Worm (Caenorhabditis elegans) whole organism, mixed stage, embryonic: ENCODE results near the gene kvs-1.

Experiments
- M03D4.4 ChIP-seq: sonication (generic microtip); optimal IDR thresholded peaks from 2 replicates; lab custom pipeline; 2017; ENCODE audit warnings: mild to moderate bottlenecking, missing genetic modification characterization, missing compliant biosample characterization
- bed-3 ChIP-seq: fragments of 200-800 bp; sonication (Bioruptor generic); optimal IDR thresholded peaks from 3 replicates; lab custom pipeline; 2018; ENCODE audit warnings: mild to moderate bottlenecking, missing genetic modification characterization, moderate library complexity, missing compliant biosample characterization
- blmp-1 ChIP-seq: fragments of 150-350 bp; optimal IDR thresholded peaks from 2 replicates; lab custom pipeline; 2014; ENCODE audit warnings: missing biosample characterization, missing genetic modification characterization
- ceh-43 ChIP-seq: fragments of 200-800 bp; sonication (Bioruptor generic); optimal IDR thresholded peaks from 2 replicates; lab custom pipeline; 2018; ENCODE audit warnings: mild to moderate bottlenecking, missing genetic modification characterization, moderate library complexity, missing compliant biosample characterization
- ces-1 ChIP-seq: fragments of 150-350 bp; optimal IDR thresholded peaks from 2 replicates; lab custom pipeline; 2014; ENCODE audit warnings: missing biosample characterization, missing genetic modification reagents, missing genetic modification characterization
- cnd-1 ChIP-seq: fragments of 200-800 bp; sonication (Bioruptor generic); optimal IDR thresholded peaks from 2 replicates; lab custom pipeline; 2018; ENCODE audit warnings: mild to moderate bottlenecking, missing genetic modification characterization, missing compliant biosample characterization
- elt-1 ChIP-seq: sonication (generic microtip); optimal IDR thresholded peaks from 2 replicates; lab custom pipeline; 2017; ENCODE audit warnings: missing genetic modification characterization, mild to moderate bottlenecking, missing compliant biosample characterization, antibody characterized with exemption, moderate library complexity, borderline replicate concordance; ENCODE audit not compliant: insufficient read depth
- elt-3 ChIP-seq: fragments of 150-350 bp; optimal IDR thresholded peaks from 2 replicates; lab custom pipeline; 2014; ENCODE audit warnings: missing biosample characterization, missing genetic modification characterization
- flh-1 ChIP-seq: fragments of 200-800 bp; sonication (Bioruptor generic); optimal IDR thresholded peaks from 2 replicates; lab custom pipeline; 2018; ENCODE audit warnings: mild to moderate bottlenecking, missing genetic modification characterization, moderate library complexity, missing compliant biosample characterization
- ham-2 ChIP-seq: fragments of 200-800 bp; sonication (Bioruptor generic); optimal IDR thresholded peaks from 2 replicates; lab custom pipeline; 2018; ENCODE audit warnings: mild to moderate bottlenecking, missing genetic modification characterization, missing compliant biosample characterization
- hlh-1 ChIP-seq: fragments of 150-350 bp; optimal IDR thresholded peaks from 2 replicates; lab custom pipeline; 2014; ENCODE audit warnings: missing biosample characterization, missing genetic modification reagents, missing genetic modification characterization
- lin-13 ChIP-seq: fragments of 150-350 bp; optimal IDR thresholded peaks from 2 replicates; lab custom pipeline; 2014; ENCODE audit warnings: missing biosample characterization, missing genetic modification characterization
- lsy-2 ChIP-seq: fragments of 150-350 bp; optimal IDR thresholded peaks from 2 replicates; lab custom pipeline; 2014; ENCODE audit warnings: missing biosample characterization, missing genetic modification characterization
- mab-5 ChIP-seq: fragments of 150-350 bp; optimal IDR thresholded peaks from 2 replicates; lab custom pipeline; 2014; ENCODE audit warnings: missing biosample characterization, missing genetic modification characterization
- mep-1 ChIP-seq: fragments of 150-350 bp; optimal IDR thresholded peaks from 2 replicates; lab custom pipeline; 2017; ENCODE audit warnings: missing biosample characterization, missing genetic modification reagents, missing genetic modification characterization, inconsistent platforms
- mls-2 ChIP-seq: sonication (generic microtip); optimal IDR thresholded peaks from 2 replicates; lab custom pipeline; 2016; ENCODE audit warnings: mild to moderate bottlenecking, missing genetic modification characterization, moderate library complexity, missing compliant biosample characterization
- nhr-12 ChIP-seq: fragments of 150-350 bp; optimal IDR thresholded peaks from 2 replicates; lab custom pipeline; 2014; ENCODE audit warnings: missing biosample characterization, missing genetic modification characterization
- nhr-2 ChIP-seq: fragments of 150-350 bp; optimal IDR thresholded peaks from 2 replicates; lab custom pipeline; 2014; ENCODE audit warnings: missing biosample characterization, missing genetic modification characterization
- nhr-237 ChIP-seq: fragments of 150-350 bp; optimal IDR thresholded peaks from 2 replicates; lab custom pipeline; 2014; ENCODE audit warnings: missing biosample characterization, missing genetic modification characterization
- nhr-28 ChIP-seq: fragments of 150-350 bp; optimal IDR thresholded peaks from 2 replicates; lab custom pipeline; 2014; ENCODE audit warnings: missing biosample characterization, missing genetic modification characterization
- nhr-76 ChIP-seq: sonication (generic microtip); optimal IDR thresholded peaks from 2 replicates; lab custom pipeline; 2017; ENCODE audit warnings: missing biosample characterization, missing genetic modification characterization
- pha-4 ChIP-seq: fragments of 150-350 bp; optimal IDR thresholded peaks from 2 replicates; lab custom pipeline; 2018; ENCODE audit warnings: missing biosample characterization, missing genetic modification reagents, missing genetic modification characterization
- sem-2 ChIP-seq: fragments of 200-800 bp; sonication (Bioruptor generic); optimal IDR thresholded peaks from 2 replicates; lab custom pipeline; 2018; ENCODE audit warnings: mild to moderate bottlenecking, missing genetic modification characterization, missing compliant biosample characterization
- snpc-4 ChIP-seq: fragments of 150-350 bp; optimal IDR thresholded peaks from 2 replicates; lab custom pipeline; 2014; ENCODE audit warnings: missing biosample characterization, missing genetic modification characterization
- sptf-1 ChIP-seq: sonication (generic microtip); optimal IDR thresholded peaks from 2 replicates; lab custom pipeline; 2017; ENCODE audit warnings: mild to moderate bottlenecking, missing genetic modification characterization, moderate library complexity, missing compliant biosample characterization
- tbx-8 ChIP-seq: fragments of 200-800 bp; sonication (Bioruptor generic); optimal IDR thresholded peaks from 2 replicates; lab custom pipeline; 2018; ENCODE audit warnings: mild to moderate bottlenecking, missing genetic modification characterization, moderate library complexity, missing compliant biosample characterization
- unc-120 ChIP-seq: sonication (generic microtip); optimal IDR thresholded peaks from 2 replicates; lab custom pipeline; 2017; ENCODE audit warnings: missing genetic modification characterization, missing compliant biosample characterization; ENCODE audit not compliant: poor library complexity, severe bottlenecking
- unc-62 ChIP-seq: fragments of 150-350 bp; optimal IDR thresholded peaks from 2 replicates; lab custom pipeline; 2014; ENCODE audit warnings: missing biosample characterization, missing genetic modification reagents, missing genetic modification characterization
- zip-8 ChIP-seq: fragments of 150-350 bp; optimal IDR thresholded peaks from 2 replicates; lab custom pipeline; 2014; ENCODE audit warnings: missing biosample characterization, missing genetic modification characterization
- ztf-11 ChIP-seq: fragments of 150-350 bp; optimal IDR thresholded peaks from 2 replicates; lab custom pipeline; 2014; ENCODE audit warnings: missing biosample characterization, missing genetic modification characterization

Gene kvs-1

ce11 chrX:7726351-7726750 lies 19.4 kb upstream of the kvs-1 start:
- TF ChIP-seq elt-3 (no peak), nhr-12 (tag; lab: Kevin White, UChicago) (no peak), nhr-2 (tag; lab: Kevin White, UChicago) (no peak), snpc-4 (tag; lab: Kevin White, UChicago) (no peak)

- TF ChIP-seq bed-3 (no peak), ztf-11 (no peak), blmp-1 (tag; lab: Kevin White, UChicago) (no peak), lin-13 (tag; lab: Kevin White, UChicago) (no peak), ham-2 (GFP tag; lab: Kevin White, UChicago) (no peak), elt-3 (no peak), tbx-8 (GFP tag; lab: Kevin White, UChicago) (no peak), snpc-4 (tag; lab: Kevin White, UChicago) (no peak), unc-120 (tag; lab: Kevin White, UChicago) (no peak), zip-8 (tag; lab: Kevin White, UChicago) (no peak), unc-62 (GFP tag; lab: Kevin White, UChicago) (no peak), pha-4 (tag; lab: Kevin White, UChicago) (no peak), flh-1 (GFP tag; lab: Kevin White, UChicago) (no peak), lsy-2 (tag; lab: Kevin White, UChicago) (no peak)
Observed at ce11 chrX:7725615-7726014, 18.7 kb upstream of the kvs-1 start, which contains the start of gene spp-14. Gene spp-14 (plus strand): TSS chrX:7725979.

ce11 chrX:7724099-7724498 lies 17.2 kb upstream of the kvs-1 start:
- TF ChIP-seq M03D4.4 (tag; lab: Kevin White, UChicago), result no peak
- TF ChIP-seq, all 35 proteins: peak for 0

ce11 chrX:7720565-7720964 lies 13.6 kb upstream of the kvs-1 start:
- no peak for TF ChIP-seq elt-1 (tag; lab: Kevin White, UChicago)
- no peak for TF ChIP-seq mab-5 (tag; lab: Kevin White, UChicago)
- TF ChIP-seq bed-3, result no peak
- no peak for TF ChIP-seq pha-4 (tag; lab: Kevin White, UChicago)
- no peak for TF ChIP-seq mep-1
- no peak for TF ChIP-seq nhr-76 (tag; lab: Kevin White, UChicago)
- TF ChIP-seq cnd-1 (tag; lab: Kevin White, UChicago), result no peak
- TF ChIP-seq sptf-1, result no peak
- TF ChIP-seq M03D4.4 (tag; lab: Kevin White, UChicago), result no peak

ce11 chrX:7718972-7719371 lies 12.0 kb upstream of the kvs-1 start, which contains the start of gene K09F5.6:
Gene K09F5.6 (plus strand): TSS chrX:7719272.
- TF ChIP-seq zip-8 (tag; lab: Kevin White, UChicago) (no peak), bed-3 (no peak), ceh-43 (GFP tag; lab: Kevin White, UChicago) (no peak), mab-5 (tag; lab: Kevin White, UChicago) (no peak), blmp-1 (tag; lab: Kevin White, UChicago) (no peak), unc-120 (tag; lab: Kevin White, UChicago) (no peak), ztf-11 (no peak), ham-2 (GFP tag; lab: Kevin White, UChicago) (no peak), nhr-28 (tag; lab: Kevin White, UChicago) (no peak), snpc-4 (tag; lab: Kevin White, UChicago) (no peak), elt-3 (no peak), lsy-2 (tag; lab: Kevin White, UChicago) (no peak), M03D4.4 (tag; lab: Kevin White, UChicago) (no peak), tbx-8 (GFP tag; lab: Kevin White, UChicago) (no peak), nhr-237 (no peak), mls-2 (tag; lab: Kevin White, UChicago) (no peak)
- TF ChIP-seq, all 35 proteins: peak for 0

ce11 chrX:7715463-7715862 lies 8.5 kb upstream of the kvs-1 start:
- TF ChIP-seq unc-120 (tag; lab: Kevin White, UChicago), result peak; percentile 69
- no peak for TF ChIP-seq ces-1 (GFP tag; lab: Kevin White, UChicago)
- TF ChIP-seq blmp-1 (tag; lab: Kevin White, UChicago), result no peak
- peak; percentile 22 for TF ChIP-seq mab-5 (tag; lab: Kevin White, UChicago)
- TF ChIP-seq cnd-1 (tag; lab: Kevin White, UChicago), result no peak
- no peak for TF ChIP-seq nhr-12 (tag; lab: Kevin White, UChicago)
- TF ChIP-seq hlh-1 (tag; lab: Kevin White, UChicago), result peak; percentile 82
- TF ChIP-seq snpc-4 (tag; lab: Kevin White, UChicago), result no peak
- no peak for TF ChIP-seq sem-2 (GFP tag; lab: Kevin White, UChicago)
- TF ChIP-seq sptf-1, result no peak
- no peak for TF ChIP-seq nhr-237
- TF ChIP-seq tbx-8 (GFP tag; lab: Kevin White, UChicago), result no peak
- TF ChIP-seq unc-62 (GFP tag; lab: Kevin White, UChicago), result peak; percentile 91
- no peak for TF ChIP-seq flh-1 (GFP tag; lab: Kevin White, UChicago)
